Worm (Caenorhabditis elegans): Measurements from ENCODE around the gene F42G4.7.
"Not testable (repeated sequence)": the region's sequence is repeated elsewhere in the genome, so short reads cannot be mapped to it uniquely, and the experiment has no call there.

Gene F42G4.7

DNA sequence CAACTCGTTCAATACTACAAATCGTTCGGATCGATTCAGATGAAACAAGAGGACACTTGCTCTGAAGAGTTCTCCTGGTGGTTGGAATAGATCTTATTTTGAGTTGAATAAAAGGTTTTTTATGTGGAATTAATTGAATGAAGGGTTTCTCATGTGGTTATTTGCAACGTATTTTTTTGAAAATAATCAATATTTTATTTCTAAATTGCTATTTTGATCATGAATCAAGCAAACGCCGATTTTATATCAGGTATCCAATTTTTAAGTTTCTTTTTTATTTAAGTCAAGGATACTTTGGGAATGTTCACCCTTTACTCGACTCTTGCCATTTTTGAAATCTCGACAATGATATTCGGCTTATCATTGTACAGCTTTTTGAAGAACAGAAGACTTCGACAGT is 33.5 kb upstream of the F42G4.7 start, which contains the start of gene Y81G3A.2:
Y81G3A.2 (plus strand) TSS at position 301 of the 400 bp plus-strand sequence.
- TF ChIP-seq drap-1 (GFP tag; optimal IDR thresholded peaks at IDR 0.05); nhr-2 (tag; optimal IDR thresholded peaks at IDR 0.05); ztf-11 (tag; optimal IDR thresholded peaks at IDR 0.05): not testable (repeated sequence)

- TF ChIP-seq sem-2 (GFP tag; optimal IDR thresholded peaks at IDR 0.05) = no peak
- TF ChIP-seq tbx-8 (GFP tag; optimal IDR thresholded peaks at IDR 0.05) = no peak
- no peak for TF ChIP-seq ces-1 (GFP tag; optimal IDR thresholded peaks at IDR 0.05)
- no peak for TF ChIP-seq sptf-1 (tag; optimal IDR thresholded peaks at IDR 0.05)
- TF ChIP-seq nhr-28 (tag; optimal IDR thresholded peaks at IDR 0.05) = no peak
- no peak for TF ChIP-seq nhr-2 (tag; optimal IDR thresholded peaks at IDR 0.05)
These were observed 31.8 kb upstream of the F42G4.7 start, which contains the start of gene F42G4.6 for ce11 chrII:13078848-13079428. Gene F42G4.6, plus strand, starts transcription at chrII:13079378.

DNA sequence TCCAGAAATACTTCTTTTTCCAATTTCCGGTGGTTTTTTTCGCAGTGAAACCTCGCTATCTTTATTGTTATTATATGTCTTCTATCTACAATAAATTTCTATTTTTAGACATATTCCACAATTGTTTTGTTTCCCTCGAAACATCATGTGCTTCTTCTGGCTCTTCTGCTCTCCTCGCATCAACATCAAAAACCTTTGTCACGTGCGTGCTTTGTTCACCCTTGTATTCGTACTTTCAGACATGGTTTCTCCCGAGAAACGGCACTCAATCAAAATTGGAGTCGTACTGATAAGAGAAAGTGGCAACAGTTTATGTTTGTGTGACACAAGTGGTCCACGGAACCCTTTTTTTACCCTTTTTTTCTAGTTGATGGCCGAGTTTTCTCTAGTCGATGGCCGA is 30.7 kb upstream of the F42G4.7 start:
- no peak for TF ChIP-seq hlh-1 (tag; optimal IDR thresholded peaks at IDR 0.05)
- no peak for TF ChIP-seq nhr-237 (tag; optimal IDR thresholded peaks at IDR 0.05)
- TF ChIP-seq zip-8 (tag; optimal IDR thresholded peaks at IDR 0.05) = no peak
- no peak for TF ChIP-seq flh-1 (GFP tag; optimal IDR thresholded peaks at IDR 0.05)

- TF ChIP-seq snpc-4 (tag; optimal IDR thresholded peaks at IDR 0.05) = no peak
- TF ChIP-seq ztf-11 (tag; optimal IDR thresholded peaks at IDR 0.05) = no peak
- no peak for TF ChIP-seq ceh-43 (GFP tag; optimal IDR thresholded peaks at IDR 0.05)
- TF ChIP-seq flh-1 (GFP tag; optimal IDR thresholded peaks at IDR 0.05) = no peak
- no peak for TF ChIP-seq nhr-12 (tag; optimal IDR thresholded peaks at IDR 0.05)
- TF ChIP-seq unc-39 (tag; optimal IDR thresholded peaks at IDR 0.05) = no peak
- no peak for TF ChIP-seq sptf-1 (tag; optimal IDR thresholded peaks at IDR 0.05)
- TF ChIP-seq mls-2 (tag; optimal IDR thresholded peaks at IDR 0.05) = no peak
- TF ChIP-seq M03D4.4 (tag; optimal IDR thresholded peaks at IDR 0.05) = no peak
- no peak for TF ChIP-seq cnd-1 (tag; optimal IDR thresholded peaks at IDR 0.05)
- no peak for TF ChIP-seq drap-1 (GFP tag; optimal IDR thresholded peaks at IDR 0.05)
- TF ChIP-seq ceh-83 (GFP tag; optimal IDR thresholded peaks at IDR 0.05) = no peak
- TF ChIP-seq pha-4 (tag; optimal IDR thresholded peaks at IDR 0.05) = no peak
- TF ChIP-seq nhr-28 (tag; optimal IDR thresholded peaks at IDR 0.05) = no peak
- TF ChIP-seq lin-32 (GFP tag; optimal IDR thresholded peaks at IDR 0.05) = no peak
- TF ChIP-seq nhr-237 (tag; optimal IDR thresholded peaks at IDR 0.05) = no peak
- TF ChIP-seq bed-3 (GFP tag; optimal IDR thresholded peaks at IDR 0.05) = no peak
These were observed 29.3 kb upstream of the F42G4.7 start for ce11 chrII:13076301-13076916.

DNA sequence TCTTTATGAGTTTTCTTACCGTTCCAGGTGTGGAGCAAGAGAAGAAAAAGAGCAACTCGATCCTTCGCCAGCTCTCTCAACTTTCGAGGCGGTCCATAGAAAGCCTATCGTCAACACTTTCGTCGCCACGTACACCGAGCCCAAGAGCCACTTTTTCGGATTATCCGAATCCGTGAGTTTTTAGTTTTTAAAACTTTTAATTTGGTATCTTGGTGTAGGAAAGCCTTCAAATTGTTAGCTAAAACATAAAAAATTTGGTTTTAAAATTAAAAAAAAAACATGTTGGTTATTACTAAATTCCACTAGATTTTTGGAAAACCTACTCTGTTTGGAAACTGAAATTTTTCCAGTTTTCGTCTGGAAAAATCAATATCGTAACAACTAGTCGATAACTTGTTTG is 26.7 kb upstream of the F42G4.7 start:
- TF ChIP-seq unc-62 (GFP tag; optimal IDR thresholded peaks at IDR 0.05) = no peak
- TF ChIP-seq lsy-2 (tag; optimal IDR thresholded peaks at IDR 0.05) = no peak
- no peak for TF ChIP-seq lin-32 (GFP tag; optimal IDR thresholded peaks at IDR 0.05)
- no peak for TF ChIP-seq zip-8 (tag; optimal IDR thresholded peaks at IDR 0.05)
- no peak for TF ChIP-seq ceh-43 (GFP tag; optimal IDR thresholded peaks at IDR 0.05)
- TF ChIP-seq unc-120 (tag; optimal IDR thresholded peaks at IDR 0.05; ENCODE audit: poor library complexity, severe bottlenecking) = no peak
- no peak for TF ChIP-seq pha-4 (tag; optimal IDR thresholded peaks at IDR 0.05)
- no peak for TF ChIP-seq nhr-12 (tag; optimal IDR thresholded peaks at IDR 0.05)
- no peak for TF ChIP-seq bed-3 (GFP tag; optimal IDR thresholded peaks at IDR 0.05)
- TF ChIP-seq mep-1 (tag; optimal IDR thresholded peaks at IDR 0.05) = no peak
- TF ChIP-seq tbx-8 (GFP tag; optimal IDR thresholded peaks at IDR 0.05) = no peak
- no peak for TF ChIP-seq flh-1 (GFP tag; optimal IDR thresholded peaks at IDR 0.05)
- no peak for TF ChIP-seq snpc-4 (tag; optimal IDR thresholded peaks at IDR 0.05)

DNA sequence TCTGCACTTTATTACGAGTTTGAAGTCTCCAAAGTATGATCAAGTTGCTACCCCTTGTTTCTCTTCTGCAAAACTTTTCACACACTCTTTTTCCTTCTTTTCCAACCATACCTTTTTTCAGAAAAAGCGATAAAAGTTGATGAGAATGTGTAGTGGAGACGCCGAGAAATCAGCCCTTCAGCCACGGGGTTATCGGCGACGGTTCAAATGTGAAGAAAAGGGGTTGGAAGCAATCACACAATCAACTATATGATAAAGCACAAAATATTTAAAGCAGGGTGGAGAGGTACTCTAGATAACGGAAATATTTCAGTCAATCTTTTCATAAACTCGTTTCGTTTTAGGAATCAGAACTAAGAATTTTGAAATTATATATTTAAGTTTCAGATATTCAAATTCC is 26.0 kb upstream of the F42G4.7 start, which contains the start of gene F42G4.5:
F42G4.5 (plus strand) TSS at position 379 of the 400 bp plus-strand sequence.
- TF ChIP-seq ceh-83 (GFP tag; optimal IDR thresholded peaks at IDR 0.05) (no peak), sptf-1 (tag; optimal IDR thresholded peaks at IDR 0.05) (no peak), zip-8 (tag; optimal IDR thresholded peaks at IDR 0.05) (no peak), mep-1 (tag; optimal IDR thresholded peaks at IDR 0.05) (no peak), mls-2 (tag; optimal IDR thresholded peaks at IDR 0.05) (no peak), nhr-237 (tag; optimal IDR thresholded peaks at IDR 0.05) (no peak), lin-13 (tag; optimal IDR thresholded peaks at IDR 0.05) (no peak), snpc-4 (tag; optimal IDR thresholded peaks at IDR 0.05) (no peak), lsy-2 (tag; optimal IDR thresholded peaks at IDR 0.05) (no peak), elt-1 (tag; optimal IDR thresholded peaks at IDR 0.05; ENCODE audit: borderline replicate concordance, insufficient read depth) (no peak), unc-62 (GFP tag; optimal IDR thresholded peaks at IDR 0.05) (no peak), drap-1 (GFP tag; optimal IDR thresholded peaks at IDR 0.05) (no peak), ztf-11 (tag; optimal IDR thresholded peaks at IDR 0.05) (no peak), cnd-1 (tag; optimal IDR thresholded peaks at IDR 0.05) (no peak)

Data from whole organism, mixed stage, embryonic.